Worm (Caenorhabditis elegans): ENCODE results near the gene ekl-5.

Gene ekl-5

ce11 chrX:13946693-13947583 lies 30.0 kb upstream of the ekl-5 start (continued):
- TF ChIP-seq zfh-2 (GFP tag; conservative IDR thresholded peaks at IDR 0.05) (no peak), rpc-1 (optimal IDR thresholded peaks at IDR 0.05) (no peak), rpc-1 (tag; optimal IDR thresholded peaks at IDR 0.05) (peak; percentile 12), ets-4 (GFP tag; optimal IDR thresholded peaks at IDR 0.05) (no peak), dox-1 (GFP tag; IDR thresholded peaks at IDR 0.05) (no peak), nfya-2 (GFP tag; IDR thresholded peaks at IDR 0.05) (no peak), ztf-26 (tag; optimal IDR thresholded peaks at IDR 0.05) (no peak), pbrm-1 (GFP tag; IDR thresholded peaks at IDR 0.05) (peak; percentile 55), efl-1 (GFP tag; optimal IDR thresholded peaks at IDR 0.05) (no peak), tlf-1 (GFP tag; optimal IDR thresholded peaks at IDR 0.05) (no peak), rcor-1 (GFP tag; IDR thresholded peaks at IDR 0.05) (0 out of 2 replicates have a peak, but pooled peaks have one; percentile 5), F33H1.4 (GFP tag; IDR thresholded peaks at IDR 0.05) (no peak), snpc-1.1 (tag; optimal IDR thresholded peaks at IDR 0.05; ENCODE audit: insufficient read depth) (peak; percentile 64), F39B2.1 (GFP tag; IDR thresholded peaks at IDR 0.05) (0 out of 2 replicates have a peak, but pooled peaks have one; percentile 41), nhr-27 (tag; optimal IDR thresholded peaks at IDR 0.05) (no peak), let-607 (tag; optimal IDR thresholded peaks at IDR 0.05) (no peak), ztf-3 (GFP tag; optimal IDR thresholded peaks at IDR 0.05) (no peak), cebp-2 (GFP tag; IDR thresholded peaks at IDR 0.05) (no peak), lir-1 (GFP tag; conservative IDR thresholded peaks at IDR 0.05) (no peak), snpc-4 (GFP tag; optimal IDR thresholded peaks at IDR 0.05) (peak; percentile 71), snpc-4 (tag; optimal IDR thresholded peaks at IDR 0.05) (peak in 3 of 4 experiments; percentile 67 to 96 (median 94))

- TF ChIP-seq B0261.1 (tag; optimal IDR thresholded peaks at IDR 0.05) (no peak), nfyb-1 (GFP tag; IDR thresholded peaks at IDR 0.05) (0 out of 2 replicates have a peak, but pooled peaks have one; percentile 67), ekl-4 (GFP tag; IDR thresholded peaks at IDR 0.05) (no peak), nhr-120 (GFP tag; IDR thresholded peaks at IDR 0.05) (no peak), snpc-1.1 (tag; optimal IDR thresholded peaks at IDR 0.05; ENCODE audit: insufficient read depth) (no peak), F57C9.4 (tag; optimal IDR thresholded peaks at IDR 0.05) (no peak), hmg-1.2 (GFP tag; IDR thresholded peaks at IDR 0.05) (peak; percentile 46; the same call in 1 of the 2 replicates), cebp-1 (GFP tag; IDR thresholded peaks at IDR 0.05) (0 out of 2 replicates have a peak, but pooled peaks have one; percentile 17), cebp-1 (tag; optimal IDR thresholded peaks at IDR 0.05) (peak; percentile 63), zfh-2 (GFP tag; conservative IDR thresholded peaks at IDR 0.05) (peak; percentile 95), K12H6.12 (tag; optimal IDR thresholded peaks at IDR 0.05) (peak; percentile 84), ceh-27 (GFP tag; optimal IDR thresholded peaks at IDR 0.05) (peak; percentile 67), hrde-1 (tag; optimal IDR thresholded peaks at IDR 0.05; ENCODE audit: borderline replicate concordance) (no peak), K11D2.4 (GFP tag; IDR thresholded peaks at IDR 0.05) (0 out of 2 replicates have a peak, but pooled peaks have one; percentile 54), madf-10 (tag; optimal IDR thresholded peaks at IDR 0.05) (peak; percentile 41), dox-1 (GFP tag; IDR thresholded peaks at IDR 0.05) (peak; percentile 53), snpc-4 (GFP tag; optimal IDR thresholded peaks at IDR 0.05) (peak; percentile 85), snpc-4 (tag; optimal IDR thresholded peaks at IDR 0.05) (peak in 3 of 4 experiments; percentile 79 to 85 (median 83)), nhr-80 (tag; optimal IDR thresholded peaks at IDR 0.05) (peak; percentile 2), F37B4.10 (GFP tag; IDR thresholded peaks at IDR 0.05) (no peak), unc-130 (GFP tag; optimal IDR thresholded peaks at IDR 0.05) (no peak), lag-1 (GFP tag; IDR thresholded peaks at IDR 0.05) (no peak), mcd-1 (GFP tag; IDR thresholded peaks at IDR 0.05) (peak; percentile 28; the same call in 1 of the 2 replicates), ztf-18 (tag; optimal IDR thresholded peaks at IDR 0.05) (no peak), lin-35 (GFP tag; optimal IDR thresholded peaks at IDR 0.05) (no peak), ceh-91 (GFP tag; IDR thresholded peaks at IDR 0.05) (no peak), attf-5 (GFP tag; optimal IDR thresholded peaks at IDR 0.05) (peak; percentile 46), ets-4 (GFP tag; optimal IDR thresholded peaks at IDR 0.05) (no peak), let-607 (tag; optimal IDR thresholded peaks at IDR 0.05) (no peak), madf-3 (GFP tag; IDR thresholded peaks at IDR 0.05) (0 out of 2 replicates have a peak, but pooled peaks have one; percentile 49), lsl-1 (GFP tag; optimal IDR thresholded peaks at IDR 0.05) (no peak)
These were observed 28.6 kb upstream of the ekl-5 start for ce11 chrX:13945524-13945923.

Data from whole organism, young adult.